ENCODE assay signal across 1 fruit fly cellular context in genomic region chr2L:3861388-3861787, dm6.
TF ChIP-seq lines count a peak whose summit lies in the region.

No protein-coding gene starts in this region.

TF ChIP-seq in whole organism, embryonic, 481 proteins besides CTCF, POLR2A, EP300 and RAD21 (continued from another document):
- peak; percentile 17 for TF ChIP-seq Atf3 (GFP tag; optimal IDR thresholded peaks at IDR 0.05; lab: Kevin White, UChicago)
- peak; percentile 65 for TF ChIP-seq gcm (GFP tag; optimal IDR thresholded peaks at IDR 0.05; lab: Kevin White, UChicago)
- TF ChIP-seq CG7786 (GFP tag; optimal IDR thresholded peaks at IDR 0.05; lab: Kevin White, UChicago) = peak; percentile 44
- TF ChIP-seq en (GFP tag; optimal IDR thresholded peaks at IDR 0.05; lab: Kevin White, UChicago) = peak; percentile 36
- peak; percentile 55 for TF ChIP-seq pros (GFP tag; optimal IDR thresholded peaks at IDR 0.05; lab: Kevin White, UChicago)
- TF ChIP-seq pum (GFP tag; optimal IDR thresholded peaks at IDR 0.05; lab: Kevin White, UChicago) = peak; percentile 18
- 0 out of 2 replicates have a peak, but pooled peaks have one; percentile 31 for TF ChIP-seq CG32767 (GFP tag; IDR thresholded peaks at IDR 0.05; lab: Robert Waterston, UW)
- TF ChIP-seq unpg (GFP tag; optimal IDR thresholded peaks at IDR 0.05; lab: Kevin White, UChicago) = peak; percentile 47
- TF ChIP-seq CG8290 (GFP tag; optimal IDR thresholded peaks at IDR 0.05; lab: Kevin White, UChicago) = peak; percentile 29
- no peak for TF ChIP-seq CG8290 (tag; optimal IDR thresholded peaks at IDR 0.05; lab: Kevin White, UChicago)
- TF ChIP-seq CG30431 (GFP tag; optimal IDR thresholded peaks at IDR 0.05; lab: Kevin White, UChicago) = peak; percentile 17
- TF ChIP-seq grn (GFP tag; optimal IDR thresholded peaks at IDR 0.05; lab: Kevin White, UChicago) = peak; percentile 45
- peak; percentile 77 for TF ChIP-seq CG2712 (tag; optimal IDR thresholded peaks at IDR 0.05; lab: Kevin White, UChicago)
- peak; percentile 68 for TF ChIP-seq CG1603 (tag; optimal IDR thresholded peaks at IDR 0.05; lab: Kevin White, UChicago)
- peak; percentile 11 for TF ChIP-seq Spps (tag; optimal IDR thresholded peaks at IDR 0.05; lab: Kevin White, UChicago)
- TF ChIP-seq CG16863 (GFP tag; optimal IDR thresholded peaks at IDR 0.05; lab: Kevin White, UChicago) = peak; percentile 49
- peak; percentile 65 for TF ChIP-seq Nf-YB (GFP tag; optimal IDR thresholded peaks at IDR 0.05; lab: Kevin White, UChicago)
- peak; percentile 38 for TF ChIP-seq gsb-n (tag; optimal IDR thresholded peaks at IDR 0.05; lab: Kevin White, UChicago)
- peak; percentile 92 for TF ChIP-seq sens (GFP tag; lab: Kevin White, UChicago)
- no peak for TF ChIP-seq Mes4 (GFP tag; optimal IDR thresholded peaks at IDR 0.05; lab: Kevin White, UChicago)
- TF ChIP-seq Rx (GFP tag; IDR thresholded peaks at IDR 0.05; lab: Robert Waterston, UW) = peak; percentile 29
- no peak for TF ChIP-seq Fer1 (GFP tag; optimal IDR thresholded peaks at IDR 0.05; lab: Kevin White, UChicago)
- TF ChIP-seq nom (GFP tag; optimal IDR thresholded peaks at IDR 0.05; lab: Kevin White, UChicago) = peak; percentile 33
- TF ChIP-seq bsh (GFP tag; optimal IDR thresholded peaks at IDR 0.05; lab: Kevin White, UChicago) = peak in 1 of 2 experiments; percentile 40
- peak; percentile 74 for TF ChIP-seq CG17328 (GFP tag; IDR thresholded peaks at IDR 0.05; lab: Robert Waterston, UW)
- TF ChIP-seq zfh1 (GFP tag; IDR thresholded peaks at IDR 0.05; lab: Robert Waterston, UW) = peak; percentile 81
- TF ChIP-seq NC2β (GFP tag; optimal IDR thresholded peaks at IDR 0.05; lab: Kevin White, UChicago) = peak; percentile 72
- TF ChIP-seq CG14710 (tag; optimal IDR thresholded peaks at IDR 0.05; lab: Kevin White, UChicago) = peak; percentile 56
- TF ChIP-seq sim (GFP tag; IDR thresholded peaks at IDR 0.05; lab: Robert Waterston, UW) = peak; percentile 66
- peak; percentile 80 for TF ChIP-seq CG8924 (tag; optimal IDR thresholded peaks at IDR 0.05; lab: Kevin White, UChicago)
- peak; percentile 72 for TF ChIP-seq Chrac-16 (GFP tag; optimal IDR thresholded peaks at IDR 0.05; lab: Kevin White, UChicago)
- TF ChIP-seq Optix (GFP tag; IDR thresholded peaks at IDR 0.05; lab: Robert Waterston, UW) = no peak
- no peak for TF ChIP-seq prd (optimal IDR thresholded peaks at IDR 0.05; lab: Kevin White, UChicago)
- peak; percentile 94 for TF ChIP-seq prd (GFP tag; IDR thresholded peaks at IDR 0.05; lab: Robert Waterston, UW)
- TF ChIP-seq CG12942 (GFP tag; optimal IDR thresholded peaks at IDR 0.05; lab: Kevin White, UChicago) = peak; percentile 0
- TF ChIP-seq btn (GFP tag; optimal IDR thresholded peaks at IDR 0.05; lab: Kevin White, UChicago) = peak; percentile 30
- TF ChIP-seq Med (GFP tag; lab: Kevin White, UChicago) = peak; percentile 83
- TF ChIP-seq dmrt11E (tag; optimal IDR thresholded peaks at IDR 0.05; lab: Kevin White, UChicago) = peak; percentile 89
- TF ChIP-seq CG3407 (GFP tag; optimal IDR thresholded peaks at IDR 0.05; lab: Kevin White, UChicago) = no peak
- peak; percentile 68 for TF ChIP-seq ac (GFP tag; optimal IDR thresholded peaks at IDR 0.05; lab: Kevin White, UChicago)
- no peak for TF ChIP-seq NK7.1 (GFP tag; optimal IDR thresholded peaks at IDR 0.05; lab: Kevin White, UChicago)
- no peak for TF ChIP-seq CG10543 (GFP tag; optimal IDR thresholded peaks at IDR 0.05; lab: Kevin White, UChicago)
- TF ChIP-seq pnt (GFP tag; optimal IDR thresholded peaks at IDR 0.05; lab: Kevin White, UChicago) = peak; percentile 35
- TF ChIP-seq CG6689 (GFP tag; IDR thresholded peaks at IDR 0.05; lab: Robert Waterston, UW) = peak; percentile 42; the same call in 1 of the 2 replicates
- TF ChIP-seq Xbp1 (GFP tag; optimal IDR thresholded peaks at IDR 0.05; lab: Kevin White, UChicago) = peak; percentile 13
- peak; percentile 31; the same call in 1 of the 2 replicates for TF ChIP-seq onecut (GFP tag; IDR thresholded peaks at IDR 0.05; lab: Robert Waterston, UW)
- TF ChIP-seq CG1602 (GFP tag; optimal IDR thresholded peaks at IDR 0.05; lab: Kevin White, UChicago) = peak; percentile 61
- TF ChIP-seq CG15696 (tag; optimal IDR thresholded peaks at IDR 0.05; lab: Kevin White, UChicago) = peak; percentile 93
- TF ChIP-seq az2 (GFP tag; optimal IDR thresholded peaks at IDR 0.05; lab: Kevin White, UChicago) = peak; percentile 45
- peak; percentile 38 for TF ChIP-seq vvl (GFP tag; IDR thresholded peaks at IDR 0.05; lab: Robert Waterston, UW)
- TF ChIP-seq repo (GFP tag; optimal IDR thresholded peaks at IDR 0.05; lab: Kevin White, UChicago) = no peak
- peak; percentile 2 for TF ChIP-seq CG3065 (GFP tag; optimal IDR thresholded peaks at IDR 0.05; lab: Kevin White, UChicago)
- TF ChIP-seq CG4424 (GFP tag; optimal IDR thresholded peaks at IDR 0.05; lab: Kevin White, UChicago) = peak; percentile 43
- peak; percentile 40 for TF ChIP-seq CG8388 (GFP tag; optimal IDR thresholded peaks at IDR 0.05; lab: Kevin White, UChicago)
- peak; percentile 80 for TF ChIP-seq CG8765 (GFP tag; IDR thresholded peaks at IDR 0.05; lab: Robert Waterston, UW)
- TF ChIP-seq crol (GFP tag; IDR thresholded peaks at IDR 0.05; lab: Robert Waterston, UW) = peak; percentile 22; the same call in 1 of the 2 replicates
- TF ChIP-seq CG10267 (tag; optimal IDR thresholded peaks at IDR 0.05; lab: Kevin White, UChicago) = peak; percentile 77
- TF ChIP-seq dan (GFP tag; IDR thresholded peaks at IDR 0.05; lab: Robert Waterston, UW) = peak; percentile 27; the same call in 1 of the 2 replicates
- TF ChIP-seq lilli (GFP tag; optimal IDR thresholded peaks at IDR 0.05; lab: Kevin White, UChicago) = peak; percentile 9
- no peak for TF ChIP-seq HLH54F (GFP tag; optimal IDR thresholded peaks at IDR 0.05; lab: Kevin White, UChicago)
- TF ChIP-seq org-1 (GFP tag; optimal IDR thresholded peaks at IDR 0.05; lab: Kevin White, UChicago) = no peak
- peak; percentile 71; the same call in 1 of the 2 replicates for TF ChIP-seq ara (GFP tag; IDR thresholded peaks at IDR 0.05; lab: Robert Waterston, UW)
- TF ChIP-seq CG12744 (GFP tag; optimal IDR thresholded peaks at IDR 0.05; lab: Kevin White, UChicago) = peak; percentile 19
- TF ChIP-seq cas (GFP tag; IDR thresholded peaks at IDR 0.05; lab: Robert Waterston, UW) = no peak
- TF ChIP-seq Elba2 (GFP tag; optimal IDR thresholded peaks at IDR 0.05; lab: Kevin White, UChicago) = peak; percentile 58
- TF ChIP-seq cg (GFP tag; optimal IDR thresholded peaks at IDR 0.05; lab: Kevin White, UChicago) = no peak
- TF ChIP-seq Ets65A (GFP tag; lab: Kevin White, UChicago) = peak; percentile 65
- peak; percentile 84 for TF ChIP-seq Neu2 (GFP tag; optimal IDR thresholded peaks at IDR 0.05; lab: Kevin White, UChicago; ENCODE audit: borderline replicate concordance)
- TF ChIP-seq Hsf (GFP tag; optimal IDR thresholded peaks at IDR 0.05; lab: Kevin White, UChicago) = peak; percentile 42
- TF ChIP-seq CG8089 (GFP tag; optimal IDR thresholded peaks at IDR 0.05; lab: Kevin White, UChicago) = peak; percentile 36
- peak; percentile 69 for TF ChIP-seq row (GFP tag; IDR thresholded peaks at IDR 0.05; lab: Robert Waterston, UW)
- peak; percentile 28 to 78 for TF ChIP-seq chif (GFP tag; optimal IDR thresholded peaks at IDR 0.05; lab: Kevin White, UChicago)
- TF ChIP-seq sens-2 (GFP tag; IDR thresholded peaks at IDR 0.05; lab: Robert Waterston, UW) = 0 out of 2 replicates have a peak, but pooled peaks have one; percentile 33
- peak; percentile 22 for TF ChIP-seq Six4 (GFP tag; optimal IDR thresholded peaks at IDR 0.05; lab: Kevin White, UChicago)
- TF ChIP-seq Hr3 (GFP tag; optimal IDR thresholded peaks at IDR 0.05; lab: Kevin White, UChicago) = peak; percentile 10
- peak; percentile 60 for TF ChIP-seq Atf-2 (GFP tag; optimal IDR thresholded peaks at IDR 0.05; lab: Kevin White, UChicago)
- peak; percentile 80 for TF ChIP-seq gem (tag; optimal IDR thresholded peaks at IDR 0.05; lab: Kevin White, UChicago)
- TF ChIP-seq dpn (GFP tag; optimal IDR thresholded peaks at IDR 0.05; lab: Kevin White, UChicago) = peak in 1 of 2 experiments; percentile 7
- TF ChIP-seq CG30403 (GFP tag; optimal IDR thresholded peaks at IDR 0.05; lab: Kevin White, UChicago) = peak; percentile 49
- TF ChIP-seq croc (GFP tag; conservative IDR thresholded peaks at IDR 0.05; lab: Robert Waterston, UW) = peak; percentile 67
- peak; percentile 68 for TF ChIP-seq CG2202 (tag; optimal IDR thresholded peaks at IDR 0.05; lab: Kevin White, UChicago)
- peak; percentile 30 for TF ChIP-seq D19A (tag; optimal IDR thresholded peaks at IDR 0.05; lab: Kevin White, UChicago)
- TF ChIP-seq lbe (GFP tag; optimal IDR thresholded peaks at IDR 0.05; lab: Kevin White, UChicago) = no peak
